Fruit fly (Drosophila melanogaster) whole organism: ENCODE data around the gene Rnf11.

ENCODE experiments used
- Dll ChIP-seq: fragments of >200 bp; optimal IDR thresholded peaks from 2 replicates; lab custom pipeline; 2017
- psq ChIP-seq: fragments of >200 bp; optimal IDR thresholded peaks from 2 replicates; lab custom pipeline; 2017

dm6 chr4:292403-292802, 22.3 kb upstream of the Rnf11 start:
- TF ChIP-seq psq (lab: Kevin White, UChicago) (no peak), Dll (lab: Kevin White, UChicago) (no peak)
